Fruit fly (Drosophila melanogaster) whole organism, prepupa: ENCODE data around the gene CG3224.

Source experiments
- CG10631 ChIP-seq: fragments of 200-800 bp; sonication (Bioruptor generic); optimal IDR thresholded peaks from 2 replicates; lab custom pipeline; 2016; ENCODE audit warnings: missing biosample characterization, missing genetic modification characterization
- CG10669 ChIP-seq: fragments of 200-800 bp; sonication (Bioruptor generic); optimal IDR thresholded peaks from 3 replicates; lab custom pipeline; 2018; ENCODE audit warnings: missing biosample characterization, mild to moderate bottlenecking, missing genetic modification characterization, moderate library complexity
- CG11294 ChIP-seq: fragments of 200-800 bp; sonication (Bioruptor generic); IDR thresholded peaks from 2 replicates; pipeline ENCODE4 v1.3.6; 2022; ENCODE audit warnings: missing biosample characterization, missing genetic modification characterization
- CG11902 ChIP-seq: fragments of 200-800 bp; sonication (Bioruptor generic); optimal IDR thresholded peaks from 3 replicates; lab custom pipeline; 2016; ENCODE audit warnings: missing biosample characterization, missing genetic modification characterization
- CG15336 ChIP-seq: fragments of 200-800 bp; sonication (Bioruptor generic); IDR thresholded peaks from 2 replicates; pipeline ENCODE4 v1.3.6; 2022; ENCODE audit warnings: missing biosample characterization, missing genetic modification characterization
- CG1621 ChIP-seq: fragments of 200-800 bp; sonication (Bioruptor generic); optimal IDR thresholded peaks from 3 replicates; lab custom pipeline; 2018; ENCODE audit warnings: missing biosample characterization, mild to moderate bottlenecking, missing genetic modification characterization
- CG3032 ChIP-seq: fragments of 200-800 bp; optimal IDR thresholded peaks from 2 replicates; lab custom pipeline; 2019; ENCODE audit warnings: missing biosample characterization, mild to moderate bottlenecking, missing genetic modification characterization, moderate library complexity
- CG31627 ChIP-seq: fragments of 200-800 bp; sonication (Bioruptor generic); optimal IDR thresholded peaks from 3 replicates; lab custom pipeline; 2016; ENCODE audit warnings: missing biosample characterization, missing genetic modification characterization
- CG32006 ChIP-seq: fragments of 200-800 bp; sonication (Bioruptor generic); optimal IDR thresholded peaks from 3 replicates; lab custom pipeline; 2017; ENCODE audit warnings: missing biosample characterization, mild to moderate bottlenecking, missing genetic modification characterization
- CG3919 ChIP-seq: fragments of 200-800 bp; sonication (Bioruptor generic); optimal IDR thresholded peaks from 3 replicates; lab custom pipeline; 2016; ENCODE audit warnings: missing biosample characterization, missing genetic modification characterization
- CG6163 ChIP-seq: fragments of 200-800 bp; sonication (Bioruptor generic); IDR thresholded peaks from 3 replicates; pipeline ENCODE4 v1.3.6; 2022; ENCODE audit warnings: missing biosample characterization, missing genetic modification characterization
- CG6276 ChIP-seq: fragments of 200-800 bp; sonication (Bioruptor generic); optimal IDR thresholded peaks from 2 replicates; lab custom pipeline; 2017; ENCODE audit warnings: missing biosample characterization, mild to moderate bottlenecking, missing genetic modification characterization
- CG6792 ChIP-seq: fragments of 200-800 bp; sonication (Bioruptor generic); optimal IDR thresholded peaks from 3 replicates; lab custom pipeline; 2016; ENCODE audit warnings: missing biosample characterization, missing genetic modification characterization
- CG6808 ChIP-seq: fragments of 200-800 bp; sonication (Bioruptor generic); optimal IDR thresholded peaks from 3 replicates; lab custom pipeline; 2017; ENCODE audit warnings: missing biosample characterization, missing genetic modification characterization, mild to moderate bottlenecking, moderate library complexity, missing genetic modification reagents
- CG8119 ChIP-seq: fragments of 200-800 bp; sonication (Bioruptor generic); IDR thresholded peaks from 3 replicates; pipeline ENCODE4 v1.3.6; 2022; ENCODE audit warnings: missing biosample characterization, missing genetic modification characterization
- CG8632 ChIP-seq: fragments of 200-800 bp; sonication (Bioruptor generic); optimal IDR thresholded peaks from 3 replicates; lab custom pipeline; 2016; ENCODE audit warnings: missing biosample characterization, missing genetic modification characterization
- CG9139 ChIP-seq: fragments of 200-800 bp; sonication (Bioruptor generic); optimal IDR thresholded peaks from 3 replicates; lab custom pipeline; 2017; ENCODE audit warnings: missing biosample characterization, mild to moderate bottlenecking, missing genetic modification characterization
- Eip75B ChIP-seq: fragments of 200-800 bp; sonication (Bioruptor generic); optimal IDR thresholded peaks from 3 replicates; lab custom pipeline; 2016; ENCODE audit warnings: missing biosample characterization, missing genetic modification characterization
- Eip78C ChIP-seq: fragments of 200-800 bp; sonication (Bioruptor generic); peaks from one replicate; lab custom pipeline; 2016; ENCODE audit warnings: missing biosample characterization, missing genetic modification characterization
- Ets21C ChIP-seq: fragments of 200-800 bp; sonication (Bioruptor generic); optimal IDR thresholded peaks from 3 replicates; lab custom pipeline; 2016; ENCODE audit warnings: missing biosample characterization, missing genetic modification characterization
- Ets96B ChIP-seq: fragments of 200-800 bp; optimal IDR thresholded peaks from 2 replicates; lab custom pipeline; 2019; ENCODE audit warnings: missing biosample characterization, mild to moderate bottlenecking, missing genetic modification characterization, moderate library complexity
- Gug ChIP-seq: fragments of 200-800 bp; sonication (Bioruptor generic); IDR thresholded peaks from 2 replicates; pipeline ENCODE4 v1.3.6; 2022; ENCODE audit warnings: missing biosample characterization, missing genetic modification characterization
- Hr38 ChIP-seq: sonication (Bioruptor generic); optimal IDR thresholded peaks from 2 replicates; lab custom pipeline; 2016; ENCODE audit warnings: missing biosample characterization, missing genetic modification characterization
- Hr39 ChIP-seq: fragments of 200-800 bp; sonication (Bioruptor generic); optimal IDR thresholded peaks from 2 replicates; lab custom pipeline; 2016; ENCODE audit warnings: missing biosample characterization, missing genetic modification characterization
- Hr4 ChIP-seq: fragments of 200-800 bp; sonication (Bioruptor generic); optimal IDR thresholded peaks from 3 replicates; lab custom pipeline; 2016; ENCODE audit warnings: missing biosample characterization, missing genetic modification characterization
- Met ChIP-seq: fragments of 200-800 bp; sonication (Bioruptor generic); optimal IDR thresholded peaks from 3 replicates; lab custom pipeline; 2016; ENCODE audit warnings: missing biosample characterization, missing genetic modification characterization
- OdsH ChIP-seq: fragments of 200-800 bp; sonication (Bioruptor generic); optimal IDR thresholded peaks from 3 replicates; lab custom pipeline; 2016; ENCODE audit warnings: missing biosample characterization, missing genetic modification characterization
- Smox ChIP-seq: fragments of 200-800 bp; sonication (Bioruptor generic); optimal IDR thresholded peaks from 3 replicates; lab custom pipeline; 2016; ENCODE audit warnings: missing biosample characterization, missing genetic modification characterization
- Sox102F ChIP-seq: fragments of 200-800 bp; sonication (Bioruptor generic); optimal IDR thresholded peaks from 2 replicates; lab custom pipeline; 2016; ENCODE audit warnings: missing biosample characterization, mild to moderate bottlenecking, missing genetic modification characterization
- Sox14 ChIP-seq: fragments of 200-800 bp; sonication (Bioruptor generic); optimal IDR thresholded peaks from 3 replicates; lab custom pipeline; 2016; ENCODE audit warnings: missing biosample characterization, missing genetic modification characterization
- Sox15 ChIP-seq: fragments of 200-800 bp; sonication (Bioruptor generic); optimal IDR thresholded peaks from 3 replicates; lab custom pipeline; 2016; ENCODE audit warnings: missing biosample characterization, missing genetic modification characterization
- acj6 ChIP-seq: fragments of 200-800 bp; sonication (Bioruptor generic); optimal IDR thresholded peaks from 3 replicates; lab custom pipeline; 2016; ENCODE audit warnings: missing biosample characterization, missing genetic modification characterization
- cyc ChIP-seq: fragments of 200-800 bp; sonication (Bioruptor generic); optimal IDR thresholded peaks from 3 replicates; lab custom pipeline; 2016; ENCODE audit warnings: missing biosample characterization, missing genetic modification characterization
- dac ChIP-seq: fragments of 200-800 bp; sonication (Bioruptor generic); optimal IDR thresholded peaks from 2 replicates; lab custom pipeline; 2017; ENCODE audit warnings: missing biosample characterization, mild to moderate bottlenecking, missing genetic modification characterization
- dsx ChIP-seq: fragments of 200-800 bp; optimal IDR thresholded peaks from 3 replicates; lab custom pipeline; 2019; ENCODE audit warnings: missing biosample characterization, mild to moderate bottlenecking, missing genetic modification characterization, moderate library complexity; ENCODE audit not compliant: poor library complexity, severe bottlenecking
- esn ChIP-seq: fragments of 200-800 bp; sonication (Bioruptor generic); optimal IDR thresholded peaks from 2 replicates; lab custom pipeline; 2016; ENCODE audit warnings: missing biosample characterization, mild to moderate bottlenecking, missing genetic modification characterization, moderate library complexity
- fd59A ChIP-seq: fragments of 200-800 bp; sonication (Bioruptor generic); optimal IDR thresholded peaks from 2 replicates; lab custom pipeline; 2017; ENCODE audit warnings: missing biosample characterization, mild to moderate bottlenecking, missing genetic modification characterization, missing genetic modification reagents
- fd85E ChIP-seq: fragments of 200-800 bp; sonication (Bioruptor generic); optimal IDR thresholded peaks from 3 replicates; lab custom pipeline; 2016; ENCODE audit warnings: missing biosample characterization, missing genetic modification characterization
- fkh ChIP-seq: fragments of 200-800 bp; sonication (Bioruptor generic); optimal IDR thresholded peaks from 3 replicates; lab custom pipeline; 2017; ENCODE audit warnings: missing biosample characterization, mild to moderate bottlenecking, missing genetic modification characterization, moderate library complexity
- lz ChIP-seq: fragments of 200-800 bp; sonication (Bioruptor generic); optimal IDR thresholded peaks from 3 replicates; lab custom pipeline; 2016; ENCODE audit warnings: missing biosample characterization, missing genetic modification characterization
- net ChIP-seq: fragments of 200-800 bp; sonication (Bioruptor generic); optimal IDR thresholded peaks from 3 replicates; lab custom pipeline; 2016; ENCODE audit warnings: missing biosample characterization, missing genetic modification characterization
- salr ChIP-seq, 2 experiments: fragments of 200-800 bp; sonication (Bioruptor generic); optimal IDR thresholded peaks; 3 replicates each; lab custom pipeline; 2016 to 2018; ENCODE audit warnings: missing biosample characterization in 2 of 2, missing genetic modification characterization in 2 of 2, mild to moderate bottlenecking in 1 of 2
- spab ChIP-seq: fragments of 200-800 bp; sonication (Bioruptor generic); optimal IDR thresholded peaks from 2 replicates; lab custom pipeline; 2017; ENCODE audit warnings: missing biosample characterization, mild to moderate bottlenecking, missing genetic modification characterization, missing genetic modification reagents
- ss ChIP-seq, 2 experiments: fragments of 200-800 bp; sonication (Bioruptor generic); optimal IDR thresholded peaks; 2 replicates in 1 of 2; 3 replicates in 1 of 2; lab custom pipeline; 2017 to 2018; ENCODE audit warnings: mild to moderate bottlenecking in 2 of 2, missing biosample characterization in 2 of 2, missing genetic modification characterization in 2 of 2, moderate library complexity in 1 of 2
- svp ChIP-seq: fragments of 200-800 bp; sonication (Bioruptor generic); peaks from one replicate; lab custom pipeline; 2016; ENCODE audit warnings: missing biosample characterization, missing genetic modification characterization
- topi ChIP-seq: fragments of 200-800 bp; sonication (Bioruptor generic); optimal IDR thresholded peaks from 3 replicates; lab custom pipeline; 2016; ENCODE audit warnings: missing biosample characterization, missing genetic modification characterization

Gene CG3224

DNA sequence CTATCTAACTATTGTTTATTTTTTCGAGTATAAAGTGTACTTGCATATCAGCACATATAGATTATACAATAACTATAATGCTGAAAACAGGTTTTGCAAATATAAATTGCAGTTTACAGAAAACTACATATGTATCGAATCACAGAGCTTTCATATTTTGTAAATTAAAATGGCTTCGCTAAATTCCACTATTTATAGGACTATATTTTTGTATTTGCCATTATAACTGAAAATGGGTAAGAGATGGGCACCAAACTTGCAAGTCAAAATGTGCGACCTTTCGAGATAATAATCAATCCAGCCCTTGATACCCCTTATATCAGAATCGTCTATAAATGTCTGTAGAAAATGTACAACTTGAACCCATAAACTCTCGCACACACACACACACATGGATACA, 42.0 kb upstream of the CG3224 start (continued):
- TF ChIP-seq Eip78C (GFP tag; lab: Kevin White, UChicago) = peak; percentile 67
- no peak for TF ChIP-seq Smox (GFP tag; lab: Kevin White, UChicago)
- peak; percentile 29 for TF ChIP-seq CG3032
- peak; percentile 35 for TF ChIP-seq fd59A
- no peak for TF ChIP-seq fd85E (GFP tag; lab: Kevin White, UChicago)
- no peak for TF ChIP-seq Sox15 (GFP tag; lab: Kevin White, UChicago)
- no peak for TF ChIP-seq esn (GFP tag; lab: Kevin White, UChicago)
- TF ChIP-seq Ets96B (tag; lab: Kevin White, UChicago) = peak; percentile 18
- TF ChIP-seq Hr39 = no peak
- TF ChIP-seq CG10631 = peak; percentile 23
- 0 out of 2 replicates have a peak, but pooled peaks have one; percentile 10 for TF ChIP-seq Gug
- peak; percentile 12 for TF ChIP-seq acj6 (GFP tag; lab: Kevin White, UChicago)
- no peak for TF ChIP-seq CG9139 (GFP tag; lab: Kevin White, UChicago)
- TF ChIP-seq cyc (GFP tag; lab: Kevin White, UChicago) = no peak
- TF ChIP-seq CG32006 = peak; percentile 57
- TF ChIP-seq lz (GFP tag; lab: Kevin White, UChicago) = no peak
- TF ChIP-seq ss (GFP tag; optimal IDR thresholded peaks at IDR 0.05; lab: Kevin White, UChicago) = no peak
- TF ChIP-seq Hr4 (GFP tag; lab: Kevin White, UChicago) = peak; percentile 36
- no peak for TF ChIP-seq spab (GFP tag; lab: Kevin White, UChicago)
- TF ChIP-seq Ets21C = no peak
- no peak for TF ChIP-seq CG11294
- peak; percentile 12 for TF ChIP-seq Eip75B (GFP tag; lab: Kevin White, UChicago)
- no peak for TF ChIP-seq CG11902 (GFP tag; lab: Kevin White, UChicago)
- no peak for TF ChIP-seq Sox102F (GFP tag; lab: Kevin White, UChicago)
- TF ChIP-seq CG6808 (GFP tag; lab: Kevin White, UChicago) = peak; percentile 21
- TF ChIP-seq fkh (GFP tag; lab: Kevin White, UChicago) = no peak
- TF ChIP-seq Hr38 (GFP tag; lab: Kevin White, UChicago) = no peak
- TF ChIP-seq, all 60 proteins: peak for 20

DNA sequence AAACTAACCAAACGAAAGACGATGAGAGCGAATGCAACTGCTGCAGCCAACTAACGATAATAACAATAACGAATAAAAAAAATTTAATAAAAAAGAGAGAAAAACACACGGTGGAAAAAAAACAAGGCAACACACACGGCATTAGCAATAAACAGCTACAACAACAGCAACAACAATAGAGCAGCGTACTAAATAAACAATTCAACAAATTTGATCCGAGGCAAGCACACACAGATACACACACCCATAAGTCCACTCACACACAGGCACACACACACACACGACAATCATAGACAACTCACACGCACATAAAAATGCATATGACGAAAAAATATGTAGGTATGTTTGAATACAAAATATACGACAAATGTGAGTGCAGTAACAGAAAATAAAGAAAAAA, 41.3 kb upstream of the CG3224 start:
- TF ChIP-seq fkh (GFP tag; lab: Kevin White, UChicago) = peak; percentile 37
- peak; percentile 53 for TF ChIP-seq CG6276 (GFP tag; lab: Kevin White, UChicago)
- TF ChIP-seq CG6808 (GFP tag; lab: Kevin White, UChicago) = no peak
- TF ChIP-seq CG8119 (GFP tag; lab: Robert Waterston, UW) = peak; percentile 34; the same call in 1 of the 3 replicates
- TF ChIP-seq lz (GFP tag; lab: Kevin White, UChicago) = no peak
- TF ChIP-seq CG15336 (GFP tag; lab: Robert Waterston, UW) = peak; percentile 53; the same call in 1 of the 2 replicates
- no peak for TF ChIP-seq dsx

DNA sequence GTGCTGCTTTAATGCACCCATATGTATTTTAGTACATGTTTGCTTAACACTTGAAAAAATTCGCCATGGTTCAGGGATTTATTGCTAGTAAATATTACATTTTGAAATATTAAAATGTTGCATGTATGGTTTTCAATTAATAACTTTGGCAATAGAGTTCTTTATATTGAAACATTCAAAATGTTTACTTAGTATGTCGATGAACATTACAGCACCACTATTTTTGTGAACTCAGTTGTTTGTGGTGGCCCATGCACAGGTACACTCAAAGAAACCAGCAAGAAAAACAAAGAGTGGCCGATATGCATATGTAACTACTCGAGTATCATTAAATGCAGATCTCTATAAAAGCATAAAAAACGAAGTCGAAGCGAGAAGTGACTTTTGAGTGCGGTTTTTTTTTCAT, 40.8 kb upstream of the CG3224 start:
- TF ChIP-seq CG3919 (GFP tag; lab: Kevin White, UChicago) (peak; percentile 59), CG8119 (GFP tag; lab: Robert Waterston, UW) (peak; percentile 93), dac (GFP tag; lab: Kevin White, UChicago) (peak; percentile 66), Sox14 (GFP tag; lab: Kevin White, UChicago) (peak; percentile 49), CG6792 (peak; percentile 28), Sox15 (GFP tag; lab: Kevin White, UChicago) (no peak), CG6808 (GFP tag; lab: Kevin White, UChicago) (peak; percentile 76), CG31627 (GFP tag; lab: Kevin White, UChicago) (peak; percentile 2), Met (peak; percentile 10), salr (GFP tag; optimal IDR thresholded peaks at IDR 0.05; lab: Kevin White, UChicago) (peak; percentile 50 to 75), cyc (GFP tag; lab: Kevin White, UChicago) (no peak), Hr39 (peak; percentile 15), CG1621 (tag; lab: Kevin White, UChicago) (peak; percentile 67), lz (GFP tag; lab: Kevin White, UChicago) (peak; percentile 26), CG3032 (peak; percentile 75), fd59A (peak; percentile 70), CG10631 (peak; percentile 67), Sox102F (GFP tag; lab: Kevin White, UChicago) (no peak), Ets96B (tag; lab: Kevin White, UChicago) (peak; percentile 64), topi (GFP tag; lab: Kevin White, UChicago) (peak; percentile 15), OdsH (GFP tag; lab: Kevin White, UChicago) (peak; percentile 75), net (peak; percentile 69), CG6163 (GFP tag; lab: Robert Waterston, UW) (peak; percentile 85), acj6 (GFP tag; lab: Kevin White, UChicago) (peak; percentile 65), svp (GFP tag; lab: Kevin White, UChicago) (peak; percentile 52), CG8632 (GFP tag; lab: Kevin White, UChicago) (peak; percentile 51), CG9139 (GFP tag; lab: Kevin White, UChicago) (peak; percentile 58), CG10669 (GFP tag; lab: Kevin White, UChicago) (peak; percentile 77), Ets21C (no peak), CG11902 (GFP tag; lab: Kevin White, UChicago) (no peak)
